Fruit fly (Drosophila melanogaster) whole organism, embryonic: ENCODE measurements around the gene fkh.
A peak's percentile ranks its signal among the peaks of the same experiment; 100 is the strongest.

Experiments used
- Antp ChIP-seq: fragments of 200-800 bp; sonication (Bioruptor generic); optimal IDR thresholded peaks from 3 replicates; lab custom pipeline; 2016; ENCODE audit warnings: missing biosample characterization, missing genetic modification characterization
- Atf3 ChIP-seq: fragments of 200-800 bp; sonication (Bioruptor generic); optimal IDR thresholded peaks from 3 replicates; lab custom pipeline; 2016; ENCODE audit warnings: missing biosample characterization, missing genetic modification characterization
- Bdp1 ChIP-seq: fragments of 200-800 bp; sonication (Bioruptor generic); optimal IDR thresholded peaks from 3 replicates; lab custom pipeline; 2016; ENCODE audit warnings: missing biosample characterization, missing genetic modification characterization
- BtbVII ChIP-seq: fragments of 200-800 bp; sonication (Bioruptor generic); optimal IDR thresholded peaks from 3 replicates; lab custom pipeline; 2017; ENCODE audit warnings: missing biosample characterization, mild to moderate bottlenecking, missing genetic modification characterization
- CG10274 ChIP-seq: fragments of 200-800 bp; sonication (Bioruptor generic); optimal IDR thresholded peaks from 3 replicates; lab custom pipeline; 2017; ENCODE audit warnings: missing biosample characterization, mild to moderate bottlenecking, missing genetic modification characterization
- CG11696 ChIP-seq: fragments of 200-800 bp; sonication (Bioruptor generic); IDR thresholded peaks from 2 replicates; pipeline ENCODE4 v1.3.6; 2022; ENCODE audit warnings: missing biosample characterization, missing genetic modification characterization
- CG12104 ChIP-seq: fragments of 200-800 bp; sonication (Bioruptor generic); optimal IDR thresholded peaks from 3 replicates; lab custom pipeline; 2016; ENCODE audit warnings: missing biosample characterization, missing genetic modification characterization
- CG12236 ChIP-seq: fragments of 200-800 bp; sonication (Bioruptor generic); optimal IDR thresholded peaks from 2 replicates; lab custom pipeline; 2016; ENCODE audit warnings: missing biosample characterization, missing genetic modification characterization
- CG13123 ChIP-seq: fragments of 200-800 bp; sonication (Bioruptor generic); optimal IDR thresholded peaks from 2 replicates; lab custom pipeline; 2016; ENCODE audit warnings: missing biosample characterization, missing genetic modification characterization
- CG31441 ChIP-seq: fragments of 200-800 bp; sonication (Bioruptor generic); IDR thresholded peaks from 2 replicates; pipeline ENCODE4 v1.3.6; 2022; ENCODE audit warnings: missing biosample characterization, missing genetic modification characterization
- CG32767 ChIP-seq: fragments of 200-800 bp; sonication (Bioruptor generic); IDR thresholded peaks from 2 replicates; pipeline ENCODE4 v1.3.6; 2022; ENCODE audit warnings: missing biosample characterization, missing genetic modification characterization
- CG3281 ChIP-seq: fragments of 200-800 bp; sonication (Bioruptor generic); optimal IDR thresholded peaks from 3 replicates; lab custom pipeline; 2017; ENCODE audit warnings: missing biosample characterization, mild to moderate bottlenecking, missing genetic modification characterization
- CG33557 ChIP-seq: fragments of 200-800 bp; sonication (Bioruptor generic); optimal IDR thresholded peaks from 2 replicates; lab custom pipeline; 2019; ENCODE audit warnings: missing biosample characterization, mild to moderate bottlenecking, missing genetic modification characterization, moderate library complexity
- CG3847 ChIP-seq: fragments of 200-800 bp; sonication (Bioruptor generic); IDR thresholded peaks from 2 replicates; pipeline ENCODE4 v1.3.6; 2022; ENCODE audit warnings: missing biosample characterization, missing genetic modification characterization
- CG3995 ChIP-seq: fragments of 200-800 bp; sonication (Bioruptor generic); optimal IDR thresholded peaks from 3 replicates; lab custom pipeline; 2016; ENCODE audit warnings: missing biosample characterization, missing genetic modification characterization
- CG4404 ChIP-seq: fragments of 200-800 bp; sonication (Bioruptor generic); IDR thresholded peaks from 2 replicates; pipeline ENCODE4 v1.3.6; 2022; ENCODE audit warnings: missing biosample characterization, missing genetic modification characterization
- CG4730 ChIP-seq: fragments of 200-800 bp; sonication (Bioruptor generic); IDR thresholded peaks from 2 replicates; pipeline ENCODE4 v1.3.6; 2022; ENCODE audit warnings: missing biosample characterization, missing genetic modification characterization
- CG4820 ChIP-seq: fragments of 200-800 bp; sonication (Bioruptor generic); optimal IDR thresholded peaks from 3 replicates; lab custom pipeline; 2016; ENCODE audit warnings: missing biosample characterization, missing genetic modification characterization
- CG4854 ChIP-seq: fragments of 200-800 bp; sonication (Bioruptor generic); optimal IDR thresholded peaks from 2 replicates; lab custom pipeline; 2016; ENCODE audit warnings: missing biosample characterization, missing genetic modification characterization, inconsistent platforms
- CG5180 ChIP-seq: fragments of 200-800 bp; sonication (Bioruptor generic); optimal IDR thresholded peaks from 3 replicates; lab custom pipeline; 2017; ENCODE audit warnings: missing biosample characterization, missing genetic modification characterization, mild to moderate bottlenecking, moderate library complexity, missing genetic modification reagents
- CG6254 ChIP-seq: fragments of 200-800 bp; sonication (Bioruptor generic); optimal IDR thresholded peaks from 3 replicates; lab custom pipeline; 2017; ENCODE audit warnings: mild to moderate bottlenecking, missing biosample characterization, missing genetic modification reagents, missing genetic modification characterization
- CG6813 ChIP-seq: fragments of 200-800 bp; sonication (Bioruptor generic); optimal IDR thresholded peaks from 2 replicates; lab custom pipeline; 2017; ENCODE audit warnings: missing biosample characterization, missing genetic modification characterization, mild to moderate bottlenecking, moderate library complexity, missing genetic modification reagents
- CHES-1-like ChIP-seq: fragments of 200-800 bp; sonication (Bioruptor generic); optimal IDR thresholded peaks from 2 replicates; lab custom pipeline; 2016; ENCODE audit warnings: missing biosample characterization, missing genetic modification characterization
- D19A ChIP-seq: fragments of 200-800 bp; optimal IDR thresholded peaks from 3 replicates; lab custom pipeline; 2019; ENCODE audit warnings: missing biosample characterization, mild to moderate bottlenecking, missing genetic modification characterization, moderate library complexity
- Dip2 ChIP-seq: fragments of 200-800 bp; sonication (Bioruptor generic); IDR thresholded peaks from 2 replicates; pipeline ENCODE4 v1.3.6; 2022; ENCODE audit warnings: missing biosample characterization, missing genetic modification characterization
- Doc2 ChIP-seq: fragments of 200-800 bp; sonication (Bioruptor generic); IDR thresholded peaks from 2 replicates; pipeline ENCODE4 v1.3.6; 2022; ENCODE audit warnings: missing biosample characterization, missing genetic modification characterization
- Doc3 ChIP-seq: fragments of 200-800 bp; sonication (Bioruptor generic); IDR thresholded peaks from 3 replicates; pipeline ENCODE4 v1.3.6; 2022; ENCODE audit warnings: missing biosample characterization, missing genetic modification characterization; ENCODE audit not compliant: partially characterized antibody
- E2f2 ChIP-seq: fragments of 200-800 bp; sonication (Bioruptor generic); IDR thresholded peaks from 2 replicates; pipeline ENCODE4 v1.3.6; 2022; ENCODE audit warnings: missing biosample characterization, missing genetic modification characterization
- Fer1 ChIP-seq: fragments of 200-800 bp; sonication (Bioruptor generic); optimal IDR thresholded peaks from 2 replicates; lab custom pipeline; 2017; ENCODE audit warnings: missing biosample characterization, mild to moderate bottlenecking, missing genetic modification characterization
- Fer2 ChIP-seq: fragments of 200-800 bp; sonication (Bioruptor generic); optimal IDR thresholded peaks from 2 replicates; lab custom pipeline; 2018; ENCODE audit warnings: missing biosample characterization, mild to moderate bottlenecking, missing genetic modification characterization, moderate library complexity
- Fer3 ChIP-seq: fragments of 200-800 bp; sonication (Bioruptor generic); optimal IDR thresholded peaks from 2 replicates; lab custom pipeline; 2018; ENCODE audit warnings: missing biosample characterization, mild to moderate bottlenecking, missing genetic modification characterization, moderate library complexity
- GATAe ChIP-seq: fragments of 200-800 bp; sonication (Bioruptor generic); conservative IDR thresholded peaks from 2 replicates; pipeline ENCODE4 v1.3.6; 2022; ENCODE audit warnings: missing biosample characterization, missing genetic modification characterization
- H15 ChIP-seq: fragments of 200-800 bp; sonication (Bioruptor generic); IDR thresholded peaks from 3 replicates; pipeline ENCODE4 v1.3.6; 2022; ENCODE audit warnings: missing biosample characterization, missing genetic modification characterization
- MTF-1 ChIP-seq: fragments of 200-800 bp; sonication (Bioruptor generic); optimal IDR thresholded peaks from 2 replicates; lab custom pipeline; 2018; ENCODE audit warnings: missing biosample characterization, mild to moderate bottlenecking, missing genetic modification characterization, borderline replicate concordance
- Sox102F ChIP-seq: fragments of 200-800 bp; sonication (Bioruptor generic); optimal IDR thresholded peaks from 2 replicates; lab custom pipeline; 2018; ENCODE audit warnings: missing biosample characterization, mild to moderate bottlenecking, missing genetic modification characterization, moderate library complexity
- amos ChIP-seq: fragments of 200-800 bp; sonication (Bioruptor generic); IDR thresholded peaks from 2 replicates; pipeline ENCODE4 v1.3.6; 2022; ENCODE audit warnings: missing biosample characterization, missing genetic modification characterization; ENCODE audit not compliant: partially characterized antibody
- bcd ChIP-seq: fragments of 200-800 bp; sonication (Bioruptor generic); optimal IDR thresholded peaks from 2 replicates; lab custom pipeline; 2017; ENCODE audit warnings: missing biosample characterization, mild to moderate bottlenecking, missing genetic modification characterization
- bowl ChIP-seq: fragments of 200-800 bp; sonication (Bioruptor generic); IDR thresholded peaks from 2 replicates; pipeline ENCODE4 v1.3.6; 2022; ENCODE audit warnings: missing biosample characterization, missing genetic modification characterization
- cg ChIP-seq: fragments of 200-800 bp; sonication (Bioruptor generic); optimal IDR thresholded peaks from 3 replicates; lab custom pipeline; 2019; ENCODE audit warnings: missing biosample characterization, mild to moderate bottlenecking, missing genetic modification characterization, moderate library complexity
- crc ChIP-seq: fragments of 200-800 bp; sonication (Bioruptor generic); optimal IDR thresholded peaks from 2 replicates; lab custom pipeline; 2016; ENCODE audit warnings: missing biosample characterization, missing genetic modification characterization
- grau ChIP-seq: fragments of 200-800 bp; optimal IDR thresholded peaks from 3 replicates; lab custom pipeline; 2019; ENCODE audit warnings: missing biosample characterization, mild to moderate bottlenecking, missing genetic modification characterization, moderate library complexity
- gsb-n ChIP-seq: fragments of 200-800 bp; sonication (Bioruptor generic); optimal IDR thresholded peaks from 3 replicates; lab custom pipeline; 2018; ENCODE audit warnings: missing biosample characterization, mild to moderate bottlenecking, missing genetic modification characterization
- knrl ChIP-seq: fragments of 200-800 bp; sonication (Bioruptor generic); IDR thresholded peaks from 3 replicates; pipeline ENCODE4 v1.3.6; 2022; ENCODE audit warnings: missing biosample characterization, missing genetic modification characterization; ENCODE audit not compliant: partially characterized antibody
- mld ChIP-seq: fragments of 200-800 bp; sonication (Bioruptor generic); IDR thresholded peaks from 3 replicates; pipeline ENCODE4 v1.3.6; 2022; ENCODE audit warnings: missing biosample characterization, missing genetic modification characterization; ENCODE audit not compliant: partially characterized antibody
- p53 ChIP-seq: fragments of 200-800 bp; sonication (Bioruptor generic); optimal IDR thresholded peaks from 2 replicates; lab custom pipeline; 2016; ENCODE audit warnings: missing biosample characterization, missing genetic modification characterization
- pho ChIP-seq: fragments of 200-800 bp; sonication (Bioruptor generic); optimal IDR thresholded peaks from 2 replicates; lab custom pipeline; 2016; ENCODE audit warnings: missing biosample characterization, missing genetic modification characterization
- ro ChIP-seq: fragments of 200-800 bp; sonication (Bioruptor generic); IDR thresholded peaks from 2 replicates; pipeline ENCODE4 v1.3.6; 2022; ENCODE audit warnings: missing biosample characterization, missing genetic modification characterization
- sna ChIP-seq: fragments of 200-800 bp; sonication (Bioruptor generic); IDR thresholded peaks from 2 replicates; pipeline ENCODE4 v1.3.6; 2022; ENCODE audit warnings: missing biosample characterization, missing genetic modification characterization; ENCODE audit not compliant: partially characterized antibody
- tap ChIP-seq: fragments of 200-800 bp; optimal IDR thresholded peaks from 3 replicates; lab custom pipeline; 2019; ENCODE audit warnings: missing biosample characterization, mild to moderate bottlenecking, missing genetic modification characterization, moderate library complexity
- tup ChIP-seq: fragments of 200-800 bp; sonication (Bioruptor generic); optimal IDR thresholded peaks from 2 replicates; lab custom pipeline; 2016; ENCODE audit warnings: missing biosample characterization, mild to moderate bottlenecking, missing genetic modification characterization, moderate library complexity
- zf30C ChIP-seq: fragments of 200-800 bp; sonication (Bioruptor generic); optimal IDR thresholded peaks from 3 replicates; lab custom pipeline; 2018; ENCODE audit warnings: missing biosample characterization, mild to moderate bottlenecking, missing genetic modification characterization

fkh gene

dm6 chr3R:28547129-28547753, 37.8 kb downstream of the fkh start (continued):
- TF ChIP-seq amos (GFP tag; lab: Robert Waterston, UW) (peak; percentile 13; the same call in 1 of the 2 replicates), E2f2 (no peak), CG6254 (GFP tag; lab: Kevin White, UChicago) (no peak), CG31441 (GFP tag; lab: Robert Waterston, UW) (no peak), ro (GFP tag; lab: Robert Waterston, UW) (no peak), Fer2 (no peak), CG12236 (GFP tag; lab: Kevin White, UChicago) (no peak), Fer1 (GFP tag; lab: Kevin White, UChicago) (no peak), Sox102F (GFP tag; lab: Kevin White, UChicago) (no peak), BtbVII (GFP tag; lab: Kevin White, UChicago) (no peak), CG33557 (no peak), CG6813 (GFP tag; lab: Kevin White, UChicago) (no peak), Fer3 (tag; lab: Kevin White, UChicago) (no peak), CG4404 (GFP tag; lab: Robert Waterston, UW) (no peak), D19A (no peak), tup (GFP tag; lab: Kevin White, UChicago) (no peak), CG32767 (GFP tag; lab: Robert Waterston, UW) (peak; percentile 76), CHES-1-like (GFP tag; lab: Kevin White, UChicago) (no peak), mld (GFP tag; lab: Robert Waterston, UW) (no peak), grau (tag; lab: Kevin White, UChicago) (no peak), H15 (no peak), gsb-n (tag; lab: Kevin White, UChicago) (no peak), CG3847 (GFP tag; lab: Robert Waterston, UW) (no peak), Atf3 (GFP tag; lab: Kevin White, UChicago) (no peak), CG4854 (GFP tag; lab: Kevin White, UChicago) (no peak), GATAe (no peak), CG4820 (GFP tag; lab: Kevin White, UChicago) (no peak), CG3995 (GFP tag; lab: Kevin White, UChicago) (no peak), tap (tag; lab: Kevin White, UChicago) (no peak), CG5180 (GFP tag; lab: Kevin White, UChicago) (no peak), Bdp1 (GFP tag; lab: Kevin White, UChicago) (no peak), zf30C (GFP tag; lab: Kevin White, UChicago) (no peak), sna (no peak), CG3281 (no peak), crc (GFP tag; lab: Kevin White, UChicago) (no peak), Doc3 (GFP tag; lab: Robert Waterston, UW) (no peak), Dip2 (GFP tag; lab: Robert Waterston, UW) (no peak), CG13123 (GFP tag; lab: Kevin White, UChicago) (no peak), bowl (GFP tag; lab: Robert Waterston, UW) (no peak), CG11696 (GFP tag; lab: Robert Waterston, UW) (no peak), pho (GFP tag; lab: Kevin White, UChicago) (no peak), cg (GFP tag; lab: Kevin White, UChicago) (peak; percentile 99), CG12104 (GFP tag; lab: Kevin White, UChicago) (no peak), CG4730 (GFP tag; lab: Robert Waterston, UW) (no peak), Doc2 (GFP tag; lab: Robert Waterston, UW) (no peak), Antp (no peak), MTF-1 (GFP tag; lab: Kevin White, UChicago) (no peak), bcd (GFP tag; lab: Kevin White, UChicago) (no peak), knrl (GFP tag; lab: Robert Waterston, UW) (0 out of 3 replicates have a peak, but pooled peaks have one; percentile 29), CG10274 (GFP tag; lab: Kevin White, UChicago) (no peak), p53 (GFP tag; lab: Kevin White, UChicago) (no peak)
